Fruit fly (Drosophila melanogaster) whole organism, prepupa: ENCODE results near the gene Cpr67B.

Source experiments
- Blimp-1 ChIP-seq: fragments of 200-800 bp; sonication (Bioruptor generic); optimal IDR thresholded peaks from 3 replicates; lab custom pipeline; 2017; ENCODE audit warnings: missing biosample characterization, missing genetic modification characterization, mild to moderate bottlenecking, moderate library complexity, missing genetic modification reagents
- CG6276 ChIP-seq: fragments of 200-800 bp; sonication (Bioruptor generic); optimal IDR thresholded peaks from 2 replicates; lab custom pipeline; 2017; ENCODE audit warnings: missing biosample characterization, mild to moderate bottlenecking, missing genetic modification characterization
- CG6808 ChIP-seq: fragments of 200-800 bp; sonication (Bioruptor generic); optimal IDR thresholded peaks from 3 replicates; lab custom pipeline; 2017; ENCODE audit warnings: missing biosample characterization, missing genetic modification characterization, mild to moderate bottlenecking, moderate library complexity, missing genetic modification reagents
- CG8632 ChIP-seq: fragments of 200-800 bp; sonication (Bioruptor generic); optimal IDR thresholded peaks from 3 replicates; lab custom pipeline; 2016; ENCODE audit warnings: missing biosample characterization, missing genetic modification characterization
- Eip78C ChIP-seq: fragments of 200-800 bp; sonication (Bioruptor generic); peaks from one replicate; lab custom pipeline; 2016; ENCODE audit warnings: missing biosample characterization, missing genetic modification characterization
- Ets96B ChIP-seq: fragments of 200-800 bp; optimal IDR thresholded peaks from 2 replicates; lab custom pipeline; 2019; ENCODE audit warnings: missing biosample characterization, mild to moderate bottlenecking, missing genetic modification characterization, moderate library complexity
- Sox102F ChIP-seq: fragments of 200-800 bp; sonication (Bioruptor generic); optimal IDR thresholded peaks from 2 replicates; lab custom pipeline; 2016; ENCODE audit warnings: missing biosample characterization, mild to moderate bottlenecking, missing genetic modification characterization
- acj6 ChIP-seq: fragments of 200-800 bp; sonication (Bioruptor generic); optimal IDR thresholded peaks from 3 replicates; lab custom pipeline; 2016; ENCODE audit warnings: missing biosample characterization, missing genetic modification characterization
- esn ChIP-seq: fragments of 200-800 bp; sonication (Bioruptor generic); optimal IDR thresholded peaks from 2 replicates; lab custom pipeline; 2016; ENCODE audit warnings: missing biosample characterization, mild to moderate bottlenecking, missing genetic modification characterization, moderate library complexity
- fd85E ChIP-seq: fragments of 200-800 bp; sonication (Bioruptor generic); optimal IDR thresholded peaks from 3 replicates; lab custom pipeline; 2016; ENCODE audit warnings: missing biosample characterization, missing genetic modification characterization
- spab ChIP-seq: fragments of 200-800 bp; sonication (Bioruptor generic); optimal IDR thresholded peaks from 2 replicates; lab custom pipeline; 2017; ENCODE audit warnings: missing biosample characterization, mild to moderate bottlenecking, missing genetic modification characterization, missing genetic modification reagents
- topi ChIP-seq: fragments of 200-800 bp; sonication (Bioruptor generic); optimal IDR thresholded peaks from 3 replicates; lab custom pipeline; 2016; ENCODE audit warnings: missing biosample characterization, missing genetic modification characterization

DNA sequence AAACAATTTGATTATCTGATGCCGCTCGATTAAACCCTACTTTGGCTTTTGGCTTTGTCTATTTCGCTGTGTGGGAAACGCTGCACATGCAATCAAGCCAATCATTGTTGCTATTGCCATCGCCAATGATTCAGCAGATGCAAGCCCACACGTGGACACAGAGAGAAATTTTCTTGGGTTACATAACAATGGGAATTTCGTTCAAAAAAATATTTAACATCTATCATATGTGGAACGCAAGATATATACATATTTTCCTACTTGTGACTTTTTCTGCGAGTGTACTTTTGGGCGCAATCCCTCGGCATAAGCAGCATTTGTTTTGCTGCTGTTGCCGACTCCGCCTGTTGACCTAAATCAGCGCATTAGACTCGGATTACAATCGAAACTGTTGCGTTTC lies 14.7 kb downstream of the Cpr67B start:
- TF ChIP-seq spab (GFP tag; lab: Kevin White, UChicago) (no peak), Blimp-1 (GFP tag; lab: Kevin White, UChicago) (no peak), CG8632 (peak; percentile 35), Ets96B (peak; percentile 43), Eip78C (GFP tag; lab: Kevin White, UChicago) (peak; percentile 87), fd85E (GFP tag; lab: Kevin White, UChicago) (no peak), topi (GFP tag; lab: Kevin White, UChicago) (peak; percentile 72), CG6276 (GFP tag; lab: Kevin White, UChicago) (peak; percentile 67), acj6 (peak; percentile 60), Sox102F (GFP tag; lab: Kevin White, UChicago) (peak; percentile 67), esn (GFP tag; lab: Kevin White, UChicago) (peak; percentile 3), CG6808 (no peak)
